Worm (Caenorhabditis elegans): Measurements from ENCODE around the gene vha-5.

ce11 chrIV:8348073-8348472 is 44.3 kb downstream of the vha-5 start, which contains the start of gene F17E9.4:
- no peak for TF ChIP-seq him-1 (tag; optimal IDR thresholded peaks at IDR 0.05)
- TF ChIP-seq dao-5 (tag; optimal IDR thresholded peaks at IDR 0.05), result no peak

Measured in whole organism, L4/young adult.